Worm (Caenorhabditis elegans) whole organism, L4 larva: ENCODE measurements around the gene R10E8.2.
A peak's percentile ranks its signal among the peaks of the same experiment; 100 is the strongest.

Experiments used
- D1046.2 ChIP-seq: fragments of 200-800 bp; sonication (Bioruptor generic); IDR thresholded peaks from 2 replicates; pipeline ENCODE4 v1.3.6; 2022; ENCODE audit warnings: missing genetic modification characterization, missing compliant biosample characterization
- F26F4.8 ChIP-seq: fragments of 200-800 bp; sonication (Bioruptor generic); conservative IDR thresholded peaks from 2 replicates; pipeline ENCODE4 v1.3.6; 2022; ENCODE audit warnings: missing genetic modification characterization, missing compliant biosample characterization
- R02D3.7 ChIP-seq: fragments of 150-350 bp; sonication (generic microtip); optimal IDR thresholded peaks from 3 replicates; lab custom pipeline; 2014; ENCODE audit warnings: missing biosample characterization, missing genetic modification characterization
- ZK546.5 ChIP-seq, 2 experiments: sonication (generic microtip); optimal IDR thresholded peaks; 2 replicates each; lab custom pipeline; 2017; ENCODE audit warnings: missing biosample characterization in 2 of 2, missing genetic modification characterization in 2 of 2
- aha-1 ChIP-seq: fragments of 150-350 bp; peaks from one replicate; lab custom pipeline; 2014; ENCODE audit warnings: missing biosample characterization, missing genetic modification characterization
- aly-2 ChIP-seq: sonication (generic microtip); optimal IDR thresholded peaks from 2 replicates; lab custom pipeline; 2018; ENCODE audit warnings: missing biosample characterization, missing genetic modification characterization
- attf-4 ChIP-seq: sonication (generic microtip); optimal IDR thresholded peaks from 3 replicates; lab custom pipeline; 2017; ENCODE audit warnings: missing biosample characterization, missing genetic modification characterization
- ceh-32 ChIP-seq: sonication (generic microtip); optimal IDR thresholded peaks from 2 replicates; lab custom pipeline; 2016; ENCODE audit warnings: mild to moderate bottlenecking, missing genetic modification characterization, missing compliant biosample characterization; ENCODE audit not compliant: poor library complexity
- ceh-44 ChIP-seq: fragments of 200-800 bp; sonication (Bioruptor generic); IDR thresholded peaks from 2 replicates; pipeline ENCODE4 v1.3.6; 2022; ENCODE audit warnings: missing genetic modification reagents, missing genetic modification characterization, missing compliant biosample characterization
- daf-16 ChIP-seq, 3 experiments: sonication (generic microtip); optimal IDR thresholded peaks; 2 replicates each; lab custom pipeline; 2016 to 2017; ENCODE audit warnings: missing genetic modification characterization in 3 of 3, missing genetic modification reagents in 3 of 3, mild to moderate bottlenecking in 2 of 3, missing compliant biosample characterization in 2 of 3, missing biosample characterization in 1 of 3, moderate library complexity in 1 of 3
- daf-19 ChIP-seq: fragments of 200-800 bp; sonication (Bioruptor generic); conservative IDR thresholded peaks from 2 replicates; pipeline ENCODE4 v1.3.6; 2022; ENCODE audit warnings: missing genetic modification characterization, missing compliant biosample characterization
- daf-8 ChIP-seq: fragments of 200-800 bp; sonication (Bioruptor generic); IDR thresholded peaks from 2 replicates; pipeline ENCODE4 v1.3.6; 2022; ENCODE audit warnings: missing genetic modification characterization, missing compliant biosample characterization
- dmd-8 ChIP-seq: fragments of 200-800 bp; sonication (Bioruptor generic); IDR thresholded peaks from 2 replicates; pipeline ENCODE4 v1.3.6; 2022; ENCODE audit warnings: missing genetic modification characterization, missing compliant biosample characterization
- dve-1 ChIP-seq: sonication (generic microtip); optimal IDR thresholded peaks from 2 replicates; lab custom pipeline; 2017; ENCODE audit warnings: antibody characterized with exemption, mild to moderate bottlenecking, missing genetic modification characterization, missing compliant biosample characterization; ENCODE audit not compliant: insufficient read depth
- gei-8 ChIP-seq: fragments of 200-800 bp; sonication (Bioruptor generic); optimal IDR thresholded peaks from 2 replicates; lab custom pipeline; 2018; ENCODE audit warnings: mild to moderate bottlenecking, missing genetic modification characterization, missing compliant biosample characterization
- hlh-11 ChIP-seq: fragments of 200-800 bp; sonication (Bioruptor generic); optimal IDR thresholded peaks from 2 replicates; lab custom pipeline; 2018; ENCODE audit warnings: mild to moderate bottlenecking, missing genetic modification characterization, missing compliant biosample characterization
- lin-15B ChIP-seq: fragments of 150-350 bp; sonication (generic microtip); optimal IDR thresholded peaks from 3 replicates; lab custom pipeline; 2014; ENCODE audit warnings: missing biosample characterization, missing genetic modification characterization
- lin-29 ChIP-seq: fragments of 200-800 bp; sonication (Bioruptor generic); IDR thresholded peaks from 2 replicates; pipeline ENCODE4 v1.3.6; 2022; ENCODE audit warnings: missing genetic modification reagents, missing genetic modification characterization, missing compliant biosample characterization
- lin-38 ChIP-seq: fragments of 200-800 bp; sonication (Bioruptor generic); IDR thresholded peaks from 2 replicates; pipeline ENCODE4 v1.3.6; 2022; ENCODE audit warnings: missing genetic modification reagents, missing genetic modification characterization, missing compliant biosample characterization
- lin-39 ChIP-seq: fragments of 150-350 bp; optimal IDR thresholded peaks from 2 replicates; lab custom pipeline; 2014; ENCODE audit warnings: missing biosample characterization, missing genetic modification reagents, missing genetic modification characterization
- lsy-2 ChIP-seq, 2 experiments: fragments of 150-350 bp in 1 of 2; sonication (generic microtip) in 1 of 2; optimal IDR thresholded peaks; 2 replicates each; lab custom pipeline; 2014 to 2017; ENCODE audit warnings: missing biosample characterization in 2 of 2, missing genetic modification characterization in 2 of 2
- mdl-1 ChIP-seq, 2 experiments: fragments of 150-350 bp in 1 of 2; sonication (generic microtip) in 1 of 2; optimal IDR thresholded peaks; 2 replicates each; lab custom pipeline; 2014 to 2017; ENCODE audit warnings: missing biosample characterization in 2 of 2, missing genetic modification characterization in 2 of 2
- mes-2 ChIP-seq: sonication (generic microtip); optimal IDR thresholded peaks from 2 replicates; lab custom pipeline; 2016; ENCODE audit warnings: missing genotype, mild to moderate bottlenecking, missing genetic modification characterization, missing compliant biosample characterization; ENCODE audit not compliant: poor library complexity, severe bottlenecking
- nhr-102 ChIP-seq: sonication (generic microtip); optimal IDR thresholded peaks from 2 replicates; lab custom pipeline; 2016; ENCODE audit warnings: mild to moderate bottlenecking, missing genetic modification characterization, moderate library complexity, missing compliant biosample characterization
- nhr-111 ChIP-seq: fragments of 200-800 bp; sonication (Bioruptor generic); optimal IDR thresholded peaks from 2 replicates; lab custom pipeline; 2018; ENCODE audit warnings: mild to moderate bottlenecking, missing genetic modification characterization, missing compliant biosample characterization
- nhr-25 ChIP-seq: sonication (generic microtip); optimal IDR thresholded peaks from 2 replicates; lab custom pipeline; 2017; ENCODE audit warnings: missing genetic modification characterization, mild to moderate bottlenecking, missing compliant biosample characterization, antibody characterized with exemption, moderate library complexity, borderline replicate concordance; ENCODE audit not compliant: insufficient read depth
- nhr-28 ChIP-seq: fragments of 150-350 bp; optimal IDR thresholded peaks from 2 replicates; lab custom pipeline; 2014; ENCODE audit warnings: missing biosample characterization, missing genetic modification characterization
- nhr-41 ChIP-seq: fragments of 200-800 bp; sonication (Bioruptor generic); IDR thresholded peaks from 2 replicates; pipeline ENCODE4 v1.3.6; 2022; ENCODE audit warnings: missing genetic modification reagents, missing genetic modification characterization, missing compliant biosample characterization
- php-3 ChIP-seq: fragments of 200-800 bp; sonication (Bioruptor generic); IDR thresholded peaks from 2 replicates; pipeline ENCODE4 v1.3.6; 2022; ENCODE audit warnings: missing genetic modification reagents, missing genetic modification characterization, missing compliant biosample characterization
- pqm-1 ChIP-seq: sonication (generic microtip); optimal IDR thresholded peaks from 2 replicates; lab custom pipeline; 2017; ENCODE audit warnings: missing biosample characterization, missing genetic modification characterization
- snpc-1.2 ChIP-seq: fragments of 200-800 bp; sonication (Bioruptor generic); IDR thresholded peaks from 2 replicates; pipeline ENCODE4 v1.3.6; 2022; ENCODE audit warnings: missing genetic modification reagents, missing genetic modification characterization, missing compliant biosample characterization
- spr-1 ChIP-seq: sonication (generic microtip); optimal IDR thresholded peaks from 2 replicates; lab custom pipeline; 2016; ENCODE audit warnings: mild to moderate bottlenecking, missing genetic modification characterization, missing compliant biosample characterization
- spr-3 ChIP-seq: fragments of 200-800 bp; sonication (Bioruptor generic); optimal IDR thresholded peaks from 2 replicates; lab custom pipeline; 2018; ENCODE audit warnings: mild to moderate bottlenecking, missing genetic modification characterization, missing compliant biosample characterization
- tag-97 ChIP-seq: fragments of 200-800 bp; sonication (Bioruptor generic); IDR thresholded peaks from 2 replicates; pipeline ENCODE4 v1.3.6; 2022; ENCODE audit warnings: missing genetic modification characterization, missing compliant biosample characterization
- tra-1 ChIP-seq: fragments of 200-800 bp; sonication (Bioruptor generic); IDR thresholded peaks from 2 replicates; pipeline ENCODE4 v1.3.6; 2022; ENCODE audit warnings: missing genetic modification reagents, missing genetic modification characterization, missing compliant biosample characterization
- unc-62 ChIP-seq, 3 experiments: fragments of 150-350 bp in 1 of 3; sonication (generic microtip); optimal IDR thresholded peaks in 2 of 3; peaks in 1 of 3; 1 replicate in 1 of 3; 2 replicates in 2 of 3; lab custom pipeline; 2014 to 2017; ENCODE audit warnings: missing biosample characterization in 3 of 3, missing genetic modification characterization in 3 of 3, missing genetic modification reagents in 3 of 3, missing genotype in 1 of 3

Gene R10E8.2

ce11 chrV:18266238-18266637 lies 12.6 kb downstream of the R10E8.2 start, which contains the start of gene R10E8.6 (continued):
- TF ChIP-seq dmd-8 (GFP tag; lab: Robert Waterston, UW), result no peak
- TF ChIP-seq attf-4 (tag; lab: Kevin White, UChicago), result no peak
- no peak for TF ChIP-seq daf-8 (GFP tag; lab: Robert Waterston, UW)
- TF ChIP-seq lin-29, result no peak
- no peak for TF ChIP-seq R02D3.7
- TF ChIP-seq F26F4.8 (GFP tag; lab: Robert Waterston, UW), result no peak
- no peak for TF ChIP-seq lin-39
- TF ChIP-seq nhr-28 (tag; lab: Kevin White, UChicago), result peak; percentile 35
- TF ChIP-seq mes-2 (tag; lab: Kevin White, UChicago), result no peak
- TF ChIP-seq ceh-32 (tag; lab: Kevin White, UChicago), result no peak
- TF ChIP-seq snpc-1.2, result no peak
- TF ChIP-seq dve-1 (tag; lab: Kevin White, UChicago), result peak; percentile 57
- no peak for TF ChIP-seq daf-16 (GFP tag; optimal IDR thresholded peaks at IDR 0.05; lab: Kevin White, UChicago)
- peak; percentile 33 for TF ChIP-seq daf-16 (tag; optimal IDR thresholded peaks at IDR 0.05; lab: Kevin White, UChicago)
- peak; percentile 63 for TF ChIP-seq hlh-11 (tag; lab: Kevin White, UChicago)
- no peak for TF ChIP-seq ZK546.5 (tag; optimal IDR thresholded peaks at IDR 0.05; lab: Kevin White, UChicago)
- TF ChIP-seq nhr-111 (GFP tag; lab: Kevin White, UChicago), result no peak
- no peak for TF ChIP-seq tag-97 (GFP tag; lab: Robert Waterston, UW)
- no peak for TF ChIP-seq D1046.2
- no peak for TF ChIP-seq unc-62 (GFP tag; optimal IDR thresholded peaks at IDR 0.05 in 1 of 2; lab: Kevin White, UChicago)
- TF ChIP-seq unc-62 (tag; optimal IDR thresholded peaks at IDR 0.05; lab: Kevin White, UChicago), result no peak
- TF ChIP-seq lin-38, result no peak
- no peak for TF ChIP-seq gei-8 (GFP tag; lab: Kevin White, UChicago)

- TF ChIP-seq spr-1 (tag; lab: Kevin White, UChicago), result no peak
- peak in 1 of 2 experiments; percentile 55 for TF ChIP-seq unc-62 (GFP tag; optimal IDR thresholded peaks at IDR 0.05 in 1 of 2; lab: Kevin White, UChicago)
- no peak for TF ChIP-seq unc-62 (tag; optimal IDR thresholded peaks at IDR 0.05; lab: Kevin White, UChicago)
Observed at ce11 chrV:18268744-18269143, 15.2 kb downstream of the R10E8.2 start, which contains the start of gene fbxa-213. TSS of gene fbxa-213 (minus strand) at chrV:18268844.

- TF ChIP-seq aha-1 (tag; lab: Kevin White, UChicago), result no peak
- TF ChIP-seq lsy-2 (tag; optimal IDR thresholded peaks at IDR 0.05; lab: Kevin White, UChicago), result no peak
- no peak for TF ChIP-seq daf-19 (GFP tag; lab: Robert Waterston, UW)
- TF ChIP-seq tag-97 (GFP tag; lab: Robert Waterston, UW), result no peak
- TF ChIP-seq tra-1 (GFP tag; lab: Robert Waterston, UW), result no peak
- no peak for TF ChIP-seq php-3
- TF ChIP-seq mdl-1 (tag; optimal IDR thresholded peaks at IDR 0.05; lab: Kevin White, UChicago), result no peak
- TF ChIP-seq ZK546.5 (tag; optimal IDR thresholded peaks at IDR 0.05; lab: Kevin White, UChicago), result no peak
- TF ChIP-seq nhr-102 (tag; lab: Kevin White, UChicago), result no peak
- TF ChIP-seq nhr-41 (GFP tag; lab: Robert Waterston, UW), result no peak
- TF ChIP-seq lin-15B (tag; lab: Kevin White, UChicago), result no peak
- TF ChIP-seq spr-1 (tag; lab: Kevin White, UChicago), result no peak
- TF ChIP-seq ceh-44, result no peak
- TF ChIP-seq attf-4 (tag; lab: Kevin White, UChicago), result no peak
- no peak for TF ChIP-seq spr-3 (GFP tag; lab: Kevin White, UChicago)
- TF ChIP-seq nhr-25, result no peak
- no peak for TF ChIP-seq pqm-1 (tag; lab: Kevin White, UChicago)
- TF ChIP-seq aly-2 (tag; lab: Kevin White, UChicago), result no peak
Observed at ce11 chrV:18269885-18270284, 16.3 kb downstream of the R10E8.2 start, which contains the start of gene skr-6. TSS of gene skr-6 (minus strand) at chrV:18269985.
